Fruit fly (Drosophila melanogaster) whole organism, embryonic: ENCODE data around the gene CG3301.

ENCODE experiments used
- Atf-2 ChIP-seq: fragments of 200-800 bp; sonication (Bioruptor generic); optimal IDR thresholded peaks from 2 replicates; lab custom pipeline; 2016; ENCODE audit warnings: missing biosample characterization, missing genetic modification characterization
- B-H2 ChIP-seq: fragments of 200-800 bp; sonication (Bioruptor generic); optimal IDR thresholded peaks from 2 replicates; lab custom pipeline; 2018; ENCODE audit warnings: missing biosample characterization, mild to moderate bottlenecking, missing genetic modification characterization
- Bdp1 ChIP-seq: fragments of 200-800 bp; sonication (Bioruptor generic); optimal IDR thresholded peaks from 3 replicates; lab custom pipeline; 2016; ENCODE audit warnings: missing biosample characterization, missing genetic modification characterization
- CG12744 ChIP-seq: fragments of 200-800 bp; sonication (Bioruptor generic); optimal IDR thresholded peaks from 2 replicates; lab custom pipeline; 2016; ENCODE audit warnings: missing biosample characterization, missing genetic modification characterization
- CG13296 ChIP-seq: fragments of 200-800 bp; sonication (Bioruptor generic); optimal IDR thresholded peaks from 3 replicates; lab custom pipeline; 2018; ENCODE audit warnings: missing biosample characterization, mild to moderate bottlenecking, missing genetic modification characterization
- CG13424 ChIP-seq: fragments of 200-800 bp; sonication (Bioruptor generic); optimal IDR thresholded peaks from 2 replicates; lab custom pipeline; 2019; ENCODE audit warnings: missing biosample characterization, mild to moderate bottlenecking, missing genetic modification characterization, moderate library complexity
- CG14014 ChIP-seq: fragments of 200-800 bp; sonication (Bioruptor generic); IDR thresholded peaks from 2 replicates; pipeline ENCODE4 v1.3.6; 2022; ENCODE audit warnings: missing biosample characterization, missing genetic modification characterization
- CG15696 ChIP-seq: fragments of 200-800 bp; sonication (Bioruptor generic); optimal IDR thresholded peaks from 2 replicates; lab custom pipeline; 2019; ENCODE audit warnings: missing biosample characterization, mild to moderate bottlenecking, missing genetic modification characterization, moderate library complexity
- CG16815 ChIP-seq: fragments of 200-800 bp; sonication (Bioruptor generic); optimal IDR thresholded peaks from 3 replicates; lab custom pipeline; 2017; ENCODE audit warnings: missing biosample characterization, mild to moderate bottlenecking, missing genetic modification characterization
- CG34224 ChIP-seq: fragments of 200-800 bp; sonication (Bioruptor generic); IDR thresholded peaks from 3 replicates; pipeline ENCODE4 v1.3.6; 2022; ENCODE audit warnings: missing biosample characterization, missing genetic modification characterization; ENCODE audit not compliant: partially characterized antibody
- CG34422 ChIP-seq: fragments of 200-800 bp; sonication (Bioruptor generic); IDR thresholded peaks from 3 replicates; pipeline ENCODE4 v1.3.6; 2022; ENCODE audit warnings: missing biosample characterization, missing genetic modification characterization
- CG4424 ChIP-seq: fragments of 200-800 bp; sonication (Bioruptor generic); optimal IDR thresholded peaks from 3 replicates; lab custom pipeline; 2016; ENCODE audit warnings: missing biosample characterization, missing genetic modification characterization
- CG5180 ChIP-seq: fragments of 200-800 bp; sonication (Bioruptor generic); optimal IDR thresholded peaks from 3 replicates; lab custom pipeline; 2017; ENCODE audit warnings: missing biosample characterization, missing genetic modification characterization, mild to moderate bottlenecking, moderate library complexity, missing genetic modification reagents
- CG5245 ChIP-seq: fragments of 200-800 bp; sonication (Bioruptor generic); optimal IDR thresholded peaks from 3 replicates; lab custom pipeline; 2016; ENCODE audit warnings: missing biosample characterization, missing genetic modification characterization
- CG5953 ChIP-seq: fragments of 200-800 bp; sonication (Bioruptor generic); IDR thresholded peaks from 2 replicates; pipeline ENCODE4 v1.3.6; 2022; ENCODE audit warnings: missing biosample characterization, missing genetic modification characterization
- CG6791 ChIP-seq: fragments of 200-800 bp; sonication (Bioruptor generic); IDR thresholded peaks from 3 replicates; pipeline ENCODE4 v1.3.6; 2022; ENCODE audit warnings: missing biosample characterization, missing genetic modification characterization; ENCODE audit not compliant: partially characterized antibody
- CG7357 ChIP-seq: fragments of 200-800 bp; sonication (Bioruptor generic); IDR thresholded peaks from 3 replicates; pipeline ENCODE4 v1.3.6; 2022; ENCODE audit warnings: missing biosample characterization, missing genetic modification characterization
- CG8944 ChIP-seq: fragments of 200-800 bp; sonication (Bioruptor generic); optimal IDR thresholded peaks from 3 replicates; lab custom pipeline; 2016; ENCODE audit warnings: missing biosample characterization, missing genetic modification characterization
- CG9215 ChIP-seq: fragments of 200-800 bp; sonication (Bioruptor generic); IDR thresholded peaks from 2 replicates; pipeline ENCODE4 v1.3.6; 2022; ENCODE audit warnings: missing biosample characterization, missing genetic modification characterization
- CG9609 ChIP-seq: fragments of 200-800 bp; sonication (Bioruptor generic); optimal IDR thresholded peaks from 3 replicates; lab custom pipeline; 2016; ENCODE audit warnings: missing biosample characterization, missing genetic modification characterization
- CG9817 ChIP-seq: fragments of 200-800 bp; sonication (Bioruptor generic); optimal IDR thresholded peaks from 2 replicates; lab custom pipeline; 2018; ENCODE audit warnings: missing biosample characterization, mild to moderate bottlenecking, missing genetic modification characterization, moderate library complexity
- Dek ChIP-seq: fragments of 200-800 bp; sonication (Bioruptor generic); optimal IDR thresholded peaks from 3 replicates; lab custom pipeline; 2019; ENCODE audit warnings: missing biosample characterization, mild to moderate bottlenecking, missing genetic modification characterization, moderate library complexity
- Eip74EF ChIP-seq, 2 experiments: fragments of 200-800 bp in 1 of 2; fragments of >200 bp in 1 of 2; sonication (Bioruptor generic) in 1 of 2; optimal IDR thresholded peaks; 2 replicates each; lab custom pipeline; 2017 to 2019; ENCODE audit warnings: missing biosample characterization in 2 of 2, missing genetic modification characterization in 2 of 2, mild to moderate bottlenecking in 1 of 2, moderate library complexity in 1 of 2
- HLH3B ChIP-seq: fragments of 200-800 bp; sonication (Bioruptor generic); IDR thresholded peaks from 2 replicates; pipeline ENCODE4 v1.3.6; 2022; ENCODE audit warnings: missing biosample characterization, missing genetic modification characterization
- HLH4C ChIP-seq: fragments of 200-800 bp; sonication (Bioruptor generic); IDR thresholded peaks from 3 replicates; pipeline ENCODE4 v1.3.6; 2022; ENCODE audit warnings: missing biosample characterization, missing genetic modification characterization; ENCODE audit not compliant: partially characterized antibody
- MESR4 ChIP-seq: fragments of 200-800 bp; sonication (Bioruptor generic); optimal IDR thresholded peaks from 2 replicates; lab custom pipeline; 2018; ENCODE audit warnings: missing biosample characterization, mild to moderate bottlenecking, missing genetic modification characterization, moderate library complexity
- Meics ChIP-seq: fragments of 200-800 bp; sonication (Bioruptor generic); optimal IDR thresholded peaks from 2 replicates; lab custom pipeline; 2017; ENCODE audit warnings: missing biosample characterization, mild to moderate bottlenecking, missing genetic modification characterization
- PHDP ChIP-seq: fragments of 200-800 bp; sonication (Bioruptor generic); optimal IDR thresholded peaks from 3 replicates; lab custom pipeline; 2018; ENCODE audit warnings: missing biosample characterization, mild to moderate bottlenecking, missing genetic modification characterization, moderate library complexity
- Poxn ChIP-seq: fragments of 200-800 bp; sonication (Bioruptor generic); IDR thresholded peaks from 2 replicates; pipeline ENCODE4 v1.3.6; 2022; ENCODE audit warnings: missing biosample characterization, missing genetic modification characterization
- Ravus ChIP-seq: fragments of 200-800 bp; sonication (Bioruptor generic); IDR thresholded peaks from 2 replicates; pipeline ENCODE4 v1.3.6; 2022; ENCODE audit warnings: missing biosample characterization, missing genetic modification characterization
- Ssrp ChIP-seq: fragments of 200-800 bp; sonication (Bioruptor generic); optimal IDR thresholded peaks from 2 replicates; lab custom pipeline; 2018; ENCODE audit warnings: missing biosample characterization, mild to moderate bottlenecking, missing genetic modification characterization, moderate library complexity
- aop ChIP-seq: fragments of 200-800 bp; sonication (Bioruptor generic); IDR thresholded peaks from 2 replicates; pipeline ENCODE4 v1.3.6; 2022; ENCODE audit warnings: missing biosample characterization, missing genetic modification characterization
- ato ChIP-seq: fragments of 200-800 bp; sonication (Bioruptor generic); IDR thresholded peaks from 2 replicates; pipeline ENCODE4 v1.3.6; 2022; ENCODE audit warnings: missing biosample characterization, missing genetic modification characterization; ENCODE audit not compliant: partially characterized antibody
- chn ChIP-seq: fragments of 200-800 bp; sonication (Bioruptor generic); optimal IDR thresholded peaks from 2 replicates; lab custom pipeline; 2016; ENCODE audit warnings: missing biosample characterization, missing genetic modification characterization
- dmrt11E ChIP-seq: fragments of 200-800 bp; sonication (Bioruptor generic); optimal IDR thresholded peaks from 3 replicates; lab custom pipeline; 2018; ENCODE audit warnings: missing biosample characterization, mild to moderate bottlenecking, missing genetic modification characterization, moderate library complexity
- gsb ChIP-seq: fragments of 200-800 bp; sonication (Bioruptor generic); IDR thresholded peaks from 2 replicates; pipeline ENCODE4 v1.3.6; 2022; ENCODE audit warnings: missing biosample characterization, missing genetic modification characterization
- gsb-n ChIP-seq: fragments of 200-800 bp; sonication (Bioruptor generic); optimal IDR thresholded peaks from 3 replicates; lab custom pipeline; 2018; ENCODE audit warnings: missing biosample characterization, mild to moderate bottlenecking, missing genetic modification characterization
- hth ChIP-seq: fragments of >200 bp; optimal IDR thresholded peaks from 2 replicates; lab custom pipeline; 2017; ENCODE audit warnings: inconsistent platforms
- ken ChIP-seq: fragments of 200-800 bp; sonication (Bioruptor generic); IDR thresholded peaks from 3 replicates; pipeline ENCODE4 v1.3.6; 2022; ENCODE audit warnings: missing biosample characterization, missing genetic modification characterization
- mirr ChIP-seq: fragments of 200-800 bp; sonication (Bioruptor generic); optimal IDR thresholded peaks from 3 replicates; lab custom pipeline; 2018; ENCODE audit warnings: missing biosample characterization, mild to moderate bottlenecking, missing genetic modification characterization
- nerfin-1 ChIP-seq: fragments of 200-800 bp; sonication (Bioruptor generic); optimal IDR thresholded peaks from 3 replicates; lab custom pipeline; 2019; ENCODE audit warnings: missing biosample characterization, mild to moderate bottlenecking, missing genetic modification characterization, moderate library complexity
- pb ChIP-seq: fragments of 200-800 bp; sonication (Bioruptor generic); optimal IDR thresholded peaks from 3 replicates; lab custom pipeline; 2016; ENCODE audit warnings: missing biosample characterization, missing genetic modification characterization
- pnt ChIP-seq: fragments of 200-800 bp; sonication (Bioruptor generic); optimal IDR thresholded peaks from 3 replicates; lab custom pipeline; 2016; ENCODE audit warnings: missing biosample characterization, missing genetic modification characterization
- pros ChIP-seq: fragments of 200-800 bp; sonication (Bioruptor generic); optimal IDR thresholded peaks from 3 replicates; lab custom pipeline; 2019; ENCODE audit warnings: missing biosample characterization, mild to moderate bottlenecking, missing genetic modification characterization, moderate library complexity
- rib ChIP-seq: fragments of 200-800 bp; sonication (Bioruptor generic); IDR thresholded peaks from 2 replicates; pipeline ENCODE4 v1.3.6; 2022; ENCODE audit warnings: missing biosample characterization, missing genetic modification characterization
- sc ChIP-seq, 3 experiments: fragments of >200 bp in 2 of 3; fragments of 200-800 bp in 1 of 3; sonication (Bioruptor generic) in 1 of 3; optimal IDR thresholded peaks; 2 replicates in 2 of 3; 3 replicates in 1 of 3; lab custom pipeline; 2017; ENCODE audit warnings: mild to moderate bottlenecking in 1 of 3, missing biosample characterization in 1 of 3, missing genetic modification characterization in 1 of 3, missing genetic modification reagents in 1 of 3
- tgo ChIP-seq: fragments of 200-800 bp; sonication (Bioruptor generic); IDR thresholded peaks from 3 replicates; pipeline ENCODE4 v1.3.6; 2022; ENCODE audit warnings: missing biosample characterization, missing genetic modification characterization
- trh ChIP-seq: fragments of 200-800 bp; sonication (Bioruptor generic); optimal IDR thresholded peaks from 2 replicates; lab custom pipeline; 2016; ENCODE audit warnings: missing biosample characterization, missing genetic modification characterization
- tx ChIP-seq: fragments of 200-800 bp; sonication (Bioruptor generic); optimal IDR thresholded peaks from 2 replicates; lab custom pipeline; 2016; ENCODE audit warnings: missing biosample characterization, missing genetic modification characterization
- yki ChIP-seq: fragments of >200 bp; optimal IDR thresholded peaks from 3 replicates; lab custom pipeline; 2018

The CG3301 gene

dm6 chr3R:21297387-21297956 lies 21.4 kb upstream of the CG3301 start (continued):
- no peak for TF ChIP-seq CG5245 (GFP tag; lab: Kevin White, UChicago)
- no peak for TF ChIP-seq ken (GFP tag; lab: Robert Waterston, UW)
- TF ChIP-seq B-H2: peak; percentile 89
- TF ChIP-seq trh (GFP tag; lab: Kevin White, UChicago): peak; percentile 8
- no peak for TF ChIP-seq hth
- peak; percentile 36 for TF ChIP-seq chn (GFP tag; lab: Kevin White, UChicago)
- no peak for TF ChIP-seq ato (GFP tag; lab: Robert Waterston, UW)
- TF ChIP-seq Eip74EF (GFP tag; optimal IDR thresholded peaks at IDR 0.05; lab: Kevin White, UChicago): peak in 1 of 2 experiments; percentile 86
- no peak for TF ChIP-seq CG16815 (GFP tag; lab: Kevin White, UChicago)
- no peak for TF ChIP-seq Ravus (GFP tag; lab: Robert Waterston, UW)
- TF ChIP-seq nerfin-1: peak; percentile 67
- no peak for TF ChIP-seq CG9817 (tag; lab: Kevin White, UChicago)
- TF ChIP-seq CG14014 (GFP tag; lab: Robert Waterston, UW): no peak
- no peak for TF ChIP-seq CG34224 (GFP tag; lab: Robert Waterston, UW)
- peak; percentile 43 for TF ChIP-seq tx
- peak; percentile 32 for TF ChIP-seq pros (GFP tag; lab: Kevin White, UChicago)
- no peak for TF ChIP-seq rib (GFP tag; lab: Robert Waterston, UW)
- no peak for TF ChIP-seq CG5953
- peak; percentile 35 for TF ChIP-seq pnt
- TF ChIP-seq dmrt11E: peak; percentile 12
- no peak for TF ChIP-seq sc (optimal IDR thresholded peaks at IDR 0.05; lab: Kevin White, UChicago)
- TF ChIP-seq sc (GFP tag; optimal IDR thresholded peaks at IDR 0.05; lab: Kevin White, UChicago): peak; percentile 78
- peak; percentile 58 for TF ChIP-seq CG12744 (GFP tag; lab: Kevin White, UChicago)
- TF ChIP-seq HLH4C (GFP tag; lab: Robert Waterston, UW): no peak
- TF ChIP-seq CG6791 (GFP tag; lab: Robert Waterston, UW): no peak
- TF ChIP-seq Ssrp (tag; lab: Kevin White, UChicago): peak; percentile 9
- peak; percentile 74 for TF ChIP-seq PHDP (tag; lab: Kevin White, UChicago)
- TF ChIP-seq CG13296 (GFP tag; lab: Kevin White, UChicago): peak; percentile 89
- TF ChIP-seq HLH3B: no peak
- TF ChIP-seq gsb-n (tag; lab: Kevin White, UChicago): peak; percentile 83
- peak; percentile 48 for TF ChIP-seq Atf-2 (GFP tag; lab: Kevin White, UChicago)
- peak; percentile 58 for TF ChIP-seq Bdp1 (GFP tag; lab: Kevin White, UChicago)
- peak; percentile 81 for TF ChIP-seq CG15696 (tag; lab: Kevin White, UChicago)
- TF ChIP-seq gsb (GFP tag; lab: Robert Waterston, UW): no peak
- TF ChIP-seq CG8944: peak; percentile 2
- no peak for TF ChIP-seq tgo
- peak; percentile 78 for TF ChIP-seq Meics
- no peak for TF ChIP-seq aop (GFP tag; lab: Robert Waterston, UW)
- TF ChIP-seq pb: peak; percentile 14
- TF ChIP-seq yki (lab: Kevin White, UChicago): no peak
- peak; percentile 51 for TF ChIP-seq Dek (tag; lab: Kevin White, UChicago)
- peak; percentile 72 for TF ChIP-seq CG13424 (tag; lab: Kevin White, UChicago)
- TF ChIP-seq mirr (GFP tag; lab: Kevin White, UChicago): peak; percentile 87
- 0 out of 3 replicates have a peak, but pooled peaks have one; percentile 32 for TF ChIP-seq CG7357 (GFP tag; lab: Robert Waterston, UW)
- TF ChIP-seq Poxn (GFP tag; lab: Robert Waterston, UW): no peak
- no peak for TF ChIP-seq CG9609 (GFP tag; lab: Kevin White, UChicago)
- peak; percentile 79 for TF ChIP-seq CG5180 (GFP tag; lab: Kevin White, UChicago)
- TF ChIP-seq CG4424 (GFP tag; lab: Kevin White, UChicago): peak; percentile 2
- TF ChIP-seq CG9215: no peak
- no peak for TF ChIP-seq CG34422
- no peak for TF ChIP-seq MESR4 (GFP tag; lab: Kevin White, UChicago)
